Worm (Caenorhabditis elegans): ENCODE data around the gene D2089.8.

The D2089.8 gene

ce11 chrII:10658576-10659256, 3.9 kb downstream of the D2089.8 start, which contains the start of the genes snu-13 and rsp-7:
Gene snu-13 (minus strand): TSS chrII:10658626.
Gene rsp-7 (plus strand): TSS chrII:10659206.
- TF ChIP-seq ref-2 (tag; optimal IDR thresholded peaks at IDR 0.05), result no peak
- TF ChIP-seq lim-6 (tag; optimal IDR thresholded peaks at IDR 0.05), result no peak
- TF ChIP-seq pha-2 (tag; optimal IDR thresholded peaks at IDR 0.05), result no peak
- peak; percentile 8 for TF ChIP-seq elt-2 (tag; optimal IDR thresholded peaks at IDR 0.05)
- TF ChIP-seq dmd-4 (tag; optimal IDR thresholded peaks at IDR 0.05; ENCODE audit: borderline replicate concordance), result no peak
- TF ChIP-seq C08G9.2 (tag; optimal IDR thresholded peaks at IDR 0.05), result no peak
- no peak for TF ChIP-seq ceh-45 (GFP tag; IDR thresholded peaks at IDR 0.05)
- TF ChIP-seq fkh-6 (tag; optimal IDR thresholded peaks at IDR 0.05), result no peak
- no peak for TF ChIP-seq madf-2 (tag; optimal IDR thresholded peaks at IDR 0.05)
- TF ChIP-seq zip-5 (tag; optimal IDR thresholded peaks at IDR 0.05), result no peak
- TF ChIP-seq fax-1 (tag; optimal IDR thresholded peaks at IDR 0.05), result no peak
- TF ChIP-seq hlh-15 (tag; optimal IDR thresholded peaks at IDR 0.05), result no peak
- TF ChIP-seq sox-2 (GFP tag; IDR thresholded peaks at IDR 0.05), result 0 out of 2 replicates have a peak, but pooled peaks have one; percentile 2
- no peak for TF ChIP-seq ztf-16 (tag; optimal IDR thresholded peaks at IDR 0.05)
- TF ChIP-seq pat-9 (tag; optimal IDR thresholded peaks at IDR 0.05), result no peak
- TF ChIP-seq nfya-1 (tag; optimal IDR thresholded peaks at IDR 0.05), result peak; percentile 49
- no peak for TF ChIP-seq che-1 (tag; optimal IDR thresholded peaks at IDR 0.05)
- TF ChIP-seq unc-42 (tag; optimal IDR thresholded peaks at IDR 0.05), result peak; percentile 14
- TF ChIP-seq npax-4 (tag; optimal IDR thresholded peaks at IDR 0.05), result no peak
- no peak for TF ChIP-seq elt-4 (tag; optimal IDR thresholded peaks at IDR 0.05)
- TF ChIP-seq fkh-10 (GFP tag; optimal IDR thresholded peaks at IDR 0.05), result no peak
- TF ChIP-seq ceh-6 (GFP tag; optimal IDR thresholded peaks at IDR 0.05), result no peak
- TF ChIP-seq nhr-11 (tag; optimal IDR thresholded peaks at IDR 0.05), result no peak
- TF ChIP-seq hlh-13 (GFP tag; optimal IDR thresholded peaks at IDR 0.05), result no peak
- peak; percentile 4 for TF ChIP-seq tbx-2 (tag; optimal IDR thresholded peaks at IDR 0.05)
- no peak for TF ChIP-seq eyg-1 (tag; optimal IDR thresholded peaks at IDR 0.05)
- no peak for TF ChIP-seq ceh-22 (tag; optimal IDR thresholded peaks at IDR 0.05)
- TF ChIP-seq ttx-3 (tag; optimal IDR thresholded peaks at IDR 0.05), result no peak
- TF ChIP-seq syd-9 (tag; optimal IDR thresholded peaks at IDR 0.05), result no peak
- TF ChIP-seq sox-4 (tag; optimal IDR thresholded peaks at IDR 0.05), result no peak
- no peak for TF ChIP-seq K02D7.2 (tag; optimal IDR thresholded peaks at IDR 0.05)
- TF ChIP-seq ceh-31 (tag; optimal IDR thresholded peaks at IDR 0.05), result peak; percentile 12
- no peak for TF ChIP-seq ceh-48 (tag; optimal IDR thresholded peaks at IDR 0.05)
- no peak for TF ChIP-seq ets-4 (tag; optimal IDR thresholded peaks at IDR 0.05)
- TF ChIP-seq rnt-1 (tag; optimal IDR thresholded peaks at IDR 0.05), result no peak
- TF ChIP-seq lin-11 (tag; optimal IDR thresholded peaks at IDR 0.05), result no peak
- no peak for TF ChIP-seq ceh-30 (tag; optimal IDR thresholded peaks at IDR 0.05)
- no peak for TF ChIP-seq unc-55 (GFP tag; optimal IDR thresholded peaks at IDR 0.05)
- no peak for TF ChIP-seq ceh-24 (tag; optimal IDR thresholded peaks at IDR 0.05)
- TF ChIP-seq ceh-18 (tag; optimal IDR thresholded peaks at IDR 0.05), result peak; percentile 7
- no peak for TF ChIP-seq unc-86 (tag; optimal IDR thresholded peaks at IDR 0.05)
- no peak for TF ChIP-seq C38D4.7 (GFP tag; optimal IDR thresholded peaks at IDR 0.05)
- no peak for TF ChIP-seq ceh-34 (tag; optimal IDR thresholded peaks at IDR 0.05)

ce11 chrII:10657632-10658108, 4.9 kb downstream of the D2089.8 start, which contains the start of gene lact-3:
Gene lact-3 (minus strand): TSS chrII:10657682.
- TF ChIP-seq sox-2 (GFP tag; IDR thresholded peaks at IDR 0.05) (no peak), elt-2 (tag; optimal IDR thresholded peaks at IDR 0.05) (peak; percentile 31)

Data from whole organism, late embryonic.